Fruit fly (Drosophila melanogaster): ENCODE data around the gene ranshi.

dm6 chr3R:8725179-8725578 lies 4.3 kb downstream of the ranshi start, which contains the start of gene ouib:
- TF ChIP-seq Abd-B (GFP tag; optimal IDR thresholded peaks at IDR 0.05): no peak
- TF ChIP-seq zen2 (GFP tag; IDR thresholded peaks at IDR 0.05; ENCODE audit: partially characterized antibody): no peak
- TF ChIP-seq Dek (tag; optimal IDR thresholded peaks at IDR 0.05): no peak
- TF ChIP-seq Trl (optimal IDR thresholded peaks at IDR 0.05): no peak
- no peak for TF ChIP-seq Trl (GFP tag; optimal IDR thresholded peaks at IDR 0.05)

All from whole organism, embryonic.